Worm (Caenorhabditis elegans) whole organism, midembryonic: ENCODE results near the gene plc-4.

Experiments
- T22C8.4 ChIP-seq: fragments of 200-800 bp; sonication (Bioruptor generic); IDR thresholded peaks from 2 replicates; pipeline ENCODE4 v1.3.6; 2022; ENCODE audit warnings: missing genetic modification characterization, missing compliant biosample characterization
- cog-1 ChIP-seq: sonication (generic microtip); optimal IDR thresholded peaks from 2 replicates; lab custom pipeline; 2016; ENCODE audit warnings: missing genetic modification characterization, missing compliant biosample characterization
- flt-1 ChIP-seq: fragments of 200-800 bp; sonication (Bioruptor generic); IDR thresholded peaks from 2 replicates; pipeline ENCODE4 v1.3.6; 2022; ENCODE audit warnings: missing genetic modification characterization, missing compliant biosample characterization
- klf-2 ChIP-seq: fragments of 200-800 bp; sonication (Bioruptor generic); conservative IDR thresholded peaks from 2 replicates; pipeline ENCODE4 v1.3.6; 2022; ENCODE audit warnings: missing genetic modification reagents, missing genetic modification characterization, missing compliant biosample characterization
- med-1 ChIP-seq: sonication (generic microtip); optimal IDR thresholded peaks from 2 replicates; lab custom pipeline; 2017; ENCODE audit warnings: missing genetic modification characterization, mild to moderate bottlenecking, missing compliant biosample characterization, antibody characterized with exemption, missing genetic modification reagents; ENCODE audit not compliant: insufficient read depth
- ref-1 ChIP-seq: fragments of 200-800 bp; sonication (Bioruptor generic); conservative IDR thresholded peaks from 2 replicates; pipeline ENCODE4 v1.3.6; 2022; ENCODE audit warnings: missing genetic modification reagents, missing genetic modification characterization, missing compliant biosample characterization
- tab-1 ChIP-seq: fragments of 200-800 bp; sonication (Bioruptor generic); IDR thresholded peaks from 2 replicates; pipeline ENCODE4 v1.3.6; 2022; ENCODE audit warnings: missing genetic modification characterization, missing compliant biosample characterization
- ztf-23 ChIP-seq: fragments of 200-800 bp; sonication (Bioruptor generic); IDR thresholded peaks from 2 replicates; pipeline ENCODE4 v1.3.6; 2022; ENCODE audit warnings: missing genetic modification reagents, missing genetic modification characterization, missing compliant biosample characterization
- ztf-29 ChIP-seq: fragments of 200-800 bp; sonication (Bioruptor generic); IDR thresholded peaks from 2 replicates; pipeline ENCODE4 v1.3.6; 2022; ENCODE audit warnings: missing genetic modification reagents, missing genetic modification characterization, missing compliant biosample characterization

The plc-4 gene

DNA sequence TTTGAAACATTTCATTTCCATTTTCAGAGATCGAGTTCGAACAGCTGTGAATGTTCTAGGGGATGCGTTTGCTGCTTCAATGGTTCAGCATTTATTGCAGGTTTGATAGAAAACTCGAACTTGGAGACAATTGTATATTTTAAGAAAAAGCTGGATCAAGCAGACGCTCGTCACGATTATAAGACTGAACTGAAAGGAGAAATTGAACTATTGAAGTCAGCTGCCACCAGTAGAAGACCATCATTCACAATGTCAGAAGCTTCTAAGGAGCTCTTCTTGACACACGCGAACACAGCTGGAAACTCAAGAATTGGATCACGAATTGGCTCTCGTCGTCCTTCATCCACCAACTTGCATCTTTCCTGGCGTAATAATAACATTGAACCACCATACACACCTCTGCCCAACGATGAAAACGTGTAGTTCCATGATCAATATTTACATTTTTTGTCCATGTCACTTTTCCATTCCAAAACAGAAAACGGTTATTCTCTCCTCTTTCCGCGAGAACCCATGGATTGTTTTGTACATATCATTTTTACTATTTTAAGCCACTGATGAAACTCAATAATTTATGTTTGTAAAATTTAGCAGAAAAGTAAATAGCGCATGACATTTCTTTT lies 6.5 kb downstream of the plc-4 start:
- no peak for TF ChIP-seq tab-1
- TF ChIP-seq klf-2 (GFP tag; lab: Robert Waterston, UW) = no peak
- TF ChIP-seq cog-1 = no peak
- no peak for TF ChIP-seq flt-1 (GFP tag; lab: Robert Waterston, UW)
- TF ChIP-seq med-1 = no peak
- TF ChIP-seq ref-1 = no peak
- TF ChIP-seq ztf-23 (GFP tag; lab: Robert Waterston, UW) = no peak
- TF ChIP-seq T22C8.4 = no peak
- TF ChIP-seq ztf-29 (GFP tag; lab: Robert Waterston, UW) = no peak

- TF ChIP-seq T22C8.4 (no peak), ref-1 (no peak), ztf-23 (GFP tag; lab: Robert Waterston, UW) (no peak), med-1 (no peak), cog-1 (no peak), flt-1 (GFP tag; lab: Robert Waterston, UW) (no peak), klf-2 (GFP tag; lab: Robert Waterston, UW) (no peak), ztf-29 (GFP tag; lab: Robert Waterston, UW) (no peak), tab-1 (no peak)
Observed at ce11 chrIV:7503322-7503721, 9.1 kb downstream of the plc-4 start, which contains the start of gene glt-6. glt-6 (plus strand) TSS chrIV:7503622.

ce11 chrIV:7501337-7501736 lies 11.1 kb downstream of the plc-4 start, which contains the start of gene F55G1.15:
F55G1.15 (minus strand) TSS chrIV:7501437.
- TF ChIP-seq ztf-23 (GFP tag; lab: Robert Waterston, UW) = no peak
- TF ChIP-seq ztf-29 (GFP tag; lab: Robert Waterston, UW) = no peak
- no peak for TF ChIP-seq cog-1
- TF ChIP-seq med-1 = no peak
- TF ChIP-seq ref-1 = no peak
- TF ChIP-seq flt-1 (GFP tag; lab: Robert Waterston, UW) = no peak
- no peak for TF ChIP-seq T22C8.4
- no peak for TF ChIP-seq tab-1

DNA sequence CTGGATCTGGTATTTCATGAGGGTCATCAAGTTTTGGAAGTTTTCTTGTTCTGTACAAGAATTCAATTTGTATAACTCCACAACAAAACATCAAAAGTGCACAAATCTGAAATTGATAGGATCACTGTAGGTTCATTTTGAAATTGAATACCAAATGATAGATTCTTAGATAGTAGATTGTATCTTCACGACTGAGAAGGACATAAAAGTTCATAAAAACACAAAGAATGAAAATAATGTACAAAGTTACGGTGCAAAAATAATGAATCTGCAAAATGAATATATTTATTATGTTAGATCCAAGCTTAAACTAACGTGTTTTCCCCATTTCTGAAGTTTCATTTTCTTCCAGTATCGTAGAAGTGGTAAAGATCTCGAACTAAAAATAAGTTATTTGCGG lies 11.5 kb downstream of the plc-4 start:
- TF ChIP-seq ztf-23 (GFP tag; lab: Robert Waterston, UW) (no peak), T22C8.4 (no peak), ref-1 (no peak), klf-2 (GFP tag; lab: Robert Waterston, UW) (no peak), tab-1 (no peak), flt-1 (GFP tag; lab: Robert Waterston, UW) (no peak), med-1 (no peak), ztf-29 (GFP tag; lab: Robert Waterston, UW) (no peak), cog-1 (no peak)

ce11 chrIV:7499302-7499701 lies 13.2 kb downstream of the plc-4 start:
- TF ChIP-seq T22C8.4 = no peak
- TF ChIP-seq med-1 = no peak

DNA sequence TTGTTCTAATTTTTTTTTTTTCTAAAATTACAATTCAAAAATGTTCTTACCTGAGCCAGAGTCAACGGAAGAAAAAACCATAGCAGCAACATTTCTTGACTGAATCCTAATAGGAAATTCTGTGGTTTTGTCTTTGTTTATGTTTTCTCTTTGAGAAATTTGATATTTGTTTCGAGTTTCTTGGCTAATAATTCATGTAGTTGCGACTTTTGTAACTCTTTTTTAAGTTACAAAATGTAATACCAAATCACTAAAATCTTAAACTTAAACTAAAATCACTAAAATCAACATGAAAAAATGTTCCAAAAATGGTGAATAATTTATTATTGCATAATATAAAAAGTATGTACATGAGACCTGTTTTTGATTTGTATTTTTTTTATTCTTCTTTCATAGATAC lies 14.7 kb downstream of the plc-4 start, which contains the start of gene egas-4:
Gene egas-4, minus strand, starts transcription at position 101 of the 400 bp plus-strand sequence.
- TF ChIP-seq tab-1 (no peak), ref-1 (no peak), ztf-29 (GFP tag; lab: Robert Waterston, UW) (no peak), med-1 (no peak), klf-2 (GFP tag; lab: Robert Waterston, UW) (no peak), flt-1 (GFP tag; lab: Robert Waterston, UW) (no peak), cog-1 (no peak), T22C8.4 (no peak), ztf-23 (GFP tag; lab: Robert Waterston, UW) (no peak)

ce11 chrIV:7497205-7497604 lies 15.3 kb downstream of the plc-4 start:
- TF ChIP-seq klf-2 (GFP tag; lab: Robert Waterston, UW) (no peak), ztf-23 (GFP tag; lab: Robert Waterston, UW) (no peak), med-1 (no peak), cog-1 (no peak), tab-1 (no peak), flt-1 (GFP tag; lab: Robert Waterston, UW) (no peak), ref-1 (no peak), T22C8.4 (no peak), ztf-29 (GFP tag; lab: Robert Waterston, UW) (no peak)

ce11 chrIV:7491464-7491863 lies 21.0 kb downstream of the plc-4 start, which contains the start of gene F55G1.1:
F55G1.1 (plus strand) TSS chrIV:7491764.
- TF ChIP-seq ztf-29 (GFP tag; lab: Robert Waterston, UW) = no peak
- TF ChIP-seq T22C8.4 = no peak
- TF ChIP-seq ztf-23 (GFP tag; lab: Robert Waterston, UW) = no peak
- no peak for TF ChIP-seq cog-1
- TF ChIP-seq ref-1 = no peak
- TF ChIP-seq tab-1 = no peak
- TF ChIP-seq klf-2 (GFP tag; lab: Robert Waterston, UW) = no peak
- no peak for TF ChIP-seq med-1
- TF ChIP-seq flt-1 (GFP tag; lab: Robert Waterston, UW) = no peak

DNA sequence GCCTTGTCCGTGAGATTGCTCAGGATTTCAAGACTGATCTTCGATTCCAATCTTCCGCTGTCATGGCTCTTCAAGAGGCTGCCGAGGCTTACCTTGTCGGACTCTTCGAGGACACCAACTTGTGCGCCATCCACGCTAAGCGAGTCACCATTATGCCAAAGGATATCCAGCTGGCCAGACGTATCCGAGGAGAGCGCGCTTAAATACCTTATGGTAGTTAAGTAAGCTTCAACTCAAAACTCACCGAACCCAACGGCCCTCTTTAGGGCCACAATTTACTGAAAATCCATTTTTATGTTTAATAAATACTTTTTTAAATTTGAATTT lies 24.0 kb downstream of the plc-4 start:
- no peak for TF ChIP-seq ztf-23 (GFP tag; lab: Robert Waterston, UW)
- TF ChIP-seq flt-1 (GFP tag; lab: Robert Waterston, UW) = peak; percentile 65

ce11 chrIV:7487554-7488456 lies 24.7 kb downstream of the plc-4 start, which contains the start of the genes his-60 and his-59:
his-60 (minus strand) TSS chrIV:7487992.
his-59 (plus strand) TSS chrIV:7488249.
- TF ChIP-seq tab-1 (no peak; the same call in 1 of the 2 replicates), T22C8.4 (0 out of 2 replicates have a peak, but pooled peaks have one; percentile 6), cog-1 (peak; percentile 60), flt-1 (GFP tag; lab: Robert Waterston, UW) (peak; percentile 90), ztf-23 (GFP tag; lab: Robert Waterston, UW) (peak; percentile 67; the same call in 1 of the 2 replicates)
